Fruit fly (Drosophila melanogaster): ENCODE data around the gene Meltrin.

Meltrin gene

dm6 chr3R:14696949-14697513 lies at the start of gene Meltrin (continued):
- TF ChIP-seq CG3847 (GFP tag; IDR thresholded peaks at IDR 0.05) (no peak), CG33557 (GFP tag; optimal IDR thresholded peaks at IDR 0.05) (peak; percentile 54), repo (GFP tag; optimal IDR thresholded peaks at IDR 0.05) (peak; percentile 56), CG6654 (GFP tag; optimal IDR thresholded peaks at IDR 0.05) (no peak), CG10565 (GFP tag; optimal IDR thresholded peaks at IDR 0.05) (no peak), CG13624 (GFP tag; optimal IDR thresholded peaks at IDR 0.05) (peak; percentile 76), CG2202 (tag; optimal IDR thresholded peaks at IDR 0.05) (peak; percentile 47), CG18011 (GFP tag; optimal IDR thresholded peaks at IDR 0.05) (peak; percentile 45), ken (GFP tag; IDR thresholded peaks at IDR 0.05) (no peak), CG30431 (GFP tag; optimal IDR thresholded peaks at IDR 0.05) (no peak), CG33213 (GFP tag; optimal IDR thresholded peaks at IDR 0.05) (peak; percentile 76), Dip2 (GFP tag; IDR thresholded peaks at IDR 0.05) (no peak), sr (GFP tag; IDR thresholded peaks at IDR 0.05) (no peak), MESR4 (GFP tag; optimal IDR thresholded peaks at IDR 0.05) (peak; percentile 87), ERR (GFP tag; optimal IDR thresholded peaks at IDR 0.05) (peak; percentile 69), Jarid2 (GFP tag; optimal IDR thresholded peaks at IDR 0.05) (peak; percentile 100), CG10366 (GFP tag; IDR thresholded peaks at IDR 0.05) (no peak), CoRest (tag; optimal IDR thresholded peaks at IDR 0.05) (peak; percentile 63), Hr39 (optimal IDR thresholded peaks at IDR 0.05) (no peak), CG15601 (tag; optimal IDR thresholded peaks at IDR 0.05) (peak; percentile 66), CG9437 (GFP tag; optimal IDR thresholded peaks at IDR 0.05) (no peak), kay (GFP tag; optimal IDR thresholded peaks at IDR 0.05) (peak; percentile 17), Lhr (GFP tag; optimal IDR thresholded peaks at IDR 0.05) (peak; percentile 98), CG15073 (GFP tag; optimal IDR thresholded peaks at IDR 0.05) (no peak), CG32767 (GFP tag; IDR thresholded peaks at IDR 0.05) (no peak), gce (GFP tag; IDR thresholded peaks at IDR 0.05) (no peak), Bdp1 (GFP tag; optimal IDR thresholded peaks at IDR 0.05) (peak; percentile 42), CG2678 (tag; optimal IDR thresholded peaks at IDR 0.05) (peak; percentile 58), CG5245 (GFP tag; optimal IDR thresholded peaks at IDR 0.05) (peak; percentile 13), CG4617 (GFP tag; optimal IDR thresholded peaks at IDR 0.05; ENCODE audit: borderline replicate concordance) (no peak), CG10431 (GFP tag; optimal IDR thresholded peaks at IDR 0.05) (peak; percentile 15), CG3065 (GFP tag; optimal IDR thresholded peaks at IDR 0.05) (no peak), vvl (GFP tag; IDR thresholded peaks at IDR 0.05) (no peak), bigmax (GFP tag; optimal IDR thresholded peaks at IDR 0.05) (peak; percentile 13), scrt (GFP tag; optimal IDR thresholded peaks at IDR 0.05) (peak; percentile 61), Neu2 (GFP tag; optimal IDR thresholded peaks at IDR 0.05; ENCODE audit: borderline replicate concordance) (no peak), CG6272 (GFP tag; IDR thresholded peaks at IDR 0.05) (peak; percentile 9; the same call in 1 of the 2 replicates), sisA (GFP tag; IDR thresholded peaks at IDR 0.05) (no peak), zen (tag; optimal IDR thresholded peaks at IDR 0.05) (peak; percentile 18), nerfin-1 (tag; optimal IDR thresholded peaks at IDR 0.05) (peak; percentile 96), CG11695 (GFP tag; IDR thresholded peaks at IDR 0.05) (no peak), al (GFP tag; IDR thresholded peaks at IDR 0.05) (no peak), ftz-f1 (GFP tag; optimal IDR thresholded peaks at IDR 0.05) (peak; percentile 61), tio (GFP tag; optimal IDR thresholded peaks at IDR 0.05) (no peak), insv (GFP tag; optimal IDR thresholded peaks at IDR 0.05) (peak; percentile 67 to 96), pan (optimal IDR thresholded peaks at IDR 0.05) (no peak), pan (GFP tag; optimal IDR thresholded peaks at IDR 0.05 in 1 of 2, IDR thresholded peaks at IDR 0.05 in 1 of 2) (no peak), CG10209 (GFP tag; optimal IDR thresholded peaks at IDR 0.05) (peak; percentile 43), CG16815 (GFP tag; optimal IDR thresholded peaks at IDR 0.05) (no peak), CG12104 (GFP tag; optimal IDR thresholded peaks at IDR 0.05) (no peak), HmgZ (tag; optimal IDR thresholded peaks at IDR 0.05) (peak; percentile 88)

Data from whole organism, embryonic.